Worm (Caenorhabditis elegans): ENCODE data around the gene T14F9.2.

- no peak for TF ChIP-seq cog-1 (tag; optimal IDR thresholded peaks at IDR 0.05)
- TF ChIP-seq ztf-23 (GFP tag; IDR thresholded peaks at IDR 0.05) = no peak
- no peak for TF ChIP-seq T22C8.4 (GFP tag; IDR thresholded peaks at IDR 0.05)
- TF ChIP-seq med-1 (GFP tag; optimal IDR thresholded peaks at IDR 0.05; ENCODE audit: insufficient read depth) = no peak
- TF ChIP-seq flt-1 (GFP tag; IDR thresholded peaks at IDR 0.05) = no peak
- TF ChIP-seq tab-1 (GFP tag; IDR thresholded peaks at IDR 0.05) = no peak
- TF ChIP-seq ref-1 (GFP tag; conservative IDR thresholded peaks at IDR 0.05) = no peak
- no peak for TF ChIP-seq ztf-29 (GFP tag; IDR thresholded peaks at IDR 0.05)
These were observed 15.1 kb upstream of the T14F9.2 start for ce11 chrX:2219006-2219405.
